Worm (Caenorhabditis elegans) whole organism, L2 larva: Measurements from ENCODE around the gene ZK669.5.

Source experiments
- F13H6.1 ChIP-seq: sonication (generic microtip); optimal IDR thresholded peaks from 2 replicates; lab custom pipeline; 2016; ENCODE audit warnings: missing genetic modification characterization, missing compliant biosample characterization
- aly-2 ChIP-seq: fragments of 150-350 bp; optimal IDR thresholded peaks from 2 replicates; lab custom pipeline; 2014; ENCODE audit warnings: missing biosample characterization, missing genetic modification characterization
- ama-1 ChIP-seq: fragments of 150-350 bp; optimal IDR thresholded peaks from 2 replicates; lab custom pipeline; 2018; ENCODE audit warnings: inconsistent platforms
- egl-27 ChIP-seq: sonication (generic microtip); optimal IDR thresholded peaks from 3 replicates; lab custom pipeline; 2017; ENCODE audit warnings: missing biosample characterization, missing genetic modification reagents, missing genetic modification characterization
- elt-3 ChIP-seq: sonication (generic microtip); optimal IDR thresholded peaks from 2 replicates; lab custom pipeline; 2017; ENCODE audit warnings: missing biosample characterization, missing genetic modification characterization
- mdl-1 ChIP-seq, 2 experiments: fragments of 150-350 bp in 1 of 2; sonication (generic microtip) in 1 of 2; optimal IDR thresholded peaks; 2 replicates each; lab custom pipeline; 2017; ENCODE audit warnings: missing biosample characterization in 2 of 2, missing genetic modification characterization in 2 of 2
- nhr-10 ChIP-seq: sonication (generic microtip); optimal IDR thresholded peaks from 2 replicates; lab custom pipeline; 2017; ENCODE audit warnings: missing biosample characterization, missing genetic modification characterization
- nhr-11 ChIP-seq: fragments of 150-350 bp; optimal IDR thresholded peaks from 2 replicates; lab custom pipeline; 2014; ENCODE audit warnings: missing biosample characterization, missing genetic modification characterization
- nhr-77 ChIP-seq: fragments of 150-350 bp; optimal IDR thresholded peaks from 2 replicates; lab custom pipeline; 2014; ENCODE audit warnings: missing biosample characterization, missing genetic modification characterization
- unc-39 ChIP-seq: fragments of 150-350 bp; optimal IDR thresholded peaks from 2 replicates; lab custom pipeline; 2014; ENCODE audit warnings: missing biosample characterization, missing genetic modification characterization
- zag-1 ChIP-seq: fragments of 150-350 bp; optimal IDR thresholded peaks from 2 replicates; lab custom pipeline; 2014; ENCODE audit warnings: missing biosample characterization, missing genetic modification characterization
- ztf-11 ChIP-seq: sonication (generic microtip); optimal IDR thresholded peaks from 2 replicates; lab custom pipeline; 2017; ENCODE audit warnings: missing biosample characterization, missing genetic modification characterization

DNA sequence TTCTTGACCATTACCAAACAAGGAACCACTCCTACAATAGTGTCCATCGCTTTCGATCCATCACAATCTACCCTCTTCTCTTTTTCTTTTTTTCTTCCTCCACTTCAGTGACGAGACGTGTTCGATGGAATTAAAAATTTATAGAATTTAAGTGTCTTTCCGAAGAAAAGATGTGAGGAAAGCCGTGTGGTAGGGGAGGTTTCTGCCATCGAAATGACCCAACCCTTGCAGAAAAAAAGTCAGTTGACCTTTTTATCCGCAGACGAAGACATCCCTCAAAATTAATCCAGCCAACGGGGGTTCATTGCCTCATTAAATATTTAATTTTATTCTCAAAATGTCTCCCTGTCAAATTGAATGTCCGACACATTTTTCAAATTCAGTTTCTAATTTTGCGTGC lies 8.9 kb upstream of the ZK669.5 start:
- TF ChIP-seq unc-39 (tag; lab: Kevin White, UChicago) (no peak), nhr-10 (no peak), mdl-1 (tag; optimal IDR thresholded peaks at IDR 0.05; lab: Kevin White, UChicago) (no peak), ztf-11 (tag; lab: Kevin White, UChicago) (no peak), nhr-77 (tag; lab: Kevin White, UChicago) (no peak), ama-1 (lab: Kevin White, UChicago) (no peak), egl-27 (no peak), zag-1 (tag; lab: Kevin White, UChicago) (no peak), nhr-11 (no peak), aly-2 (tag; lab: Kevin White, UChicago) (no peak), elt-3 (tag; lab: Kevin White, UChicago) (no peak), F13H6.1 (no peak)
